Fruit fly (Drosophila melanogaster) whole organism, embryonic: Measurements from ENCODE around the gene CG8564.

ENCODE experiments used
- Adf1 ChIP-seq: fragments of 200-800 bp; sonication (Bioruptor generic); IDR thresholded peaks from 2 replicates; pipeline ENCODE4 v1.3.6; 2022; ENCODE audit warnings: missing biosample characterization, missing genetic modification characterization
- Bgb ChIP-seq: fragments of 200-800 bp; sonication (Bioruptor generic); IDR thresholded peaks from 2 replicates; pipeline ENCODE4 v1.3.6; 2022; ENCODE audit warnings: missing biosample characterization, missing genetic modification characterization; ENCODE audit not compliant: partially characterized antibody
- CG1024 ChIP-seq: fragments of 200-800 bp; sonication (Bioruptor generic); IDR thresholded peaks from 2 replicates; pipeline ENCODE4 v1.3.6; 2022; ENCODE audit warnings: missing biosample characterization, missing genetic modification characterization
- CG10274 ChIP-seq: fragments of 200-800 bp; sonication (Bioruptor generic); optimal IDR thresholded peaks from 3 replicates; lab custom pipeline; 2017; ENCODE audit warnings: missing biosample characterization, mild to moderate bottlenecking, missing genetic modification characterization
- CG10462 ChIP-seq: fragments of 200-800 bp; sonication (Bioruptor generic); optimal IDR thresholded peaks from 2 replicates; lab custom pipeline; 2016; ENCODE audit warnings: missing biosample characterization, missing genetic modification characterization
- CG11560 ChIP-seq: fragments of 200-800 bp; sonication (Bioruptor generic); IDR thresholded peaks from 3 replicates; pipeline ENCODE4 v1.3.6; 2022; ENCODE audit warnings: missing biosample characterization, missing genetic modification characterization
- CG12769 ChIP-seq: fragments of 200-800 bp; sonication (Bioruptor generic); optimal IDR thresholded peaks from 2 replicates; lab custom pipeline; 2019; ENCODE audit warnings: missing biosample characterization, mild to moderate bottlenecking, missing genetic modification characterization, moderate library complexity
- CG12942 ChIP-seq: fragments of 200-800 bp; sonication (Bioruptor generic); optimal IDR thresholded peaks from 3 replicates; lab custom pipeline; 2016; ENCODE audit warnings: missing biosample characterization, missing genetic modification characterization
- CG13296 ChIP-seq: fragments of 200-800 bp; sonication (Bioruptor generic); optimal IDR thresholded peaks from 3 replicates; lab custom pipeline; 2018; ENCODE audit warnings: missing biosample characterization, mild to moderate bottlenecking, missing genetic modification characterization
- CG14441 ChIP-seq: fragments of 200-800 bp; sonication (Bioruptor generic); IDR thresholded peaks from 2 replicates; pipeline ENCODE4 v1.3.6; 2022; ENCODE audit warnings: missing biosample characterization, missing genetic modification characterization
- CG17328 ChIP-seq: fragments of 200-800 bp; sonication (Bioruptor generic); IDR thresholded peaks from 2 replicates; pipeline ENCODE4 v1.3.6; 2022; ENCODE audit warnings: missing biosample characterization, missing genetic modification characterization
- CG2129 ChIP-seq: fragments of 200-800 bp; sonication (Bioruptor generic); IDR thresholded peaks from 2 replicates; pipeline ENCODE4 v1.3.6; 2022; ENCODE audit warnings: missing biosample characterization, missing genetic modification characterization; ENCODE audit not compliant: partially characterized antibody
- CG30020 ChIP-seq: fragments of 200-800 bp; optimal IDR thresholded peaks from 2 replicates; lab custom pipeline; 2019; ENCODE audit warnings: missing biosample characterization, mild to moderate bottlenecking, missing genetic modification characterization, moderate library complexity
- CG3065 ChIP-seq: fragments of 200-800 bp; sonication (Bioruptor generic); optimal IDR thresholded peaks from 2 replicates; lab custom pipeline; 2016; ENCODE audit warnings: missing biosample characterization, missing genetic modification characterization
- CG31388 ChIP-seq: fragments of 200-800 bp; sonication (Bioruptor generic); optimal IDR thresholded peaks from 2 replicates; lab custom pipeline; 2016; ENCODE audit warnings: missing biosample characterization, missing genetic modification characterization
- CG3281 ChIP-seq: fragments of 200-800 bp; sonication (Bioruptor generic); optimal IDR thresholded peaks from 3 replicates; lab custom pipeline; 2017; ENCODE audit warnings: missing biosample characterization, mild to moderate bottlenecking, missing genetic modification characterization
- CG43689 ChIP-seq: fragments of 200-800 bp; sonication (Bioruptor generic); IDR thresholded peaks from 2 replicates; pipeline ENCODE4 v1.3.6; 2022; ENCODE audit warnings: missing biosample characterization, missing genetic modification characterization
- CG4707 ChIP-seq: fragments of 200-800 bp; sonication (Bioruptor generic); optimal IDR thresholded peaks from 2 replicates; lab custom pipeline; 2018; ENCODE audit warnings: missing biosample characterization, mild to moderate bottlenecking, missing genetic modification characterization, moderate library complexity
- CG5245 ChIP-seq: fragments of 200-800 bp; sonication (Bioruptor generic); optimal IDR thresholded peaks from 3 replicates; lab custom pipeline; 2016; ENCODE audit warnings: missing biosample characterization, missing genetic modification characterization
- CG6254 ChIP-seq: fragments of 200-800 bp; sonication (Bioruptor generic); optimal IDR thresholded peaks from 3 replicates; lab custom pipeline; 2017; ENCODE audit warnings: mild to moderate bottlenecking, missing biosample characterization, missing genetic modification reagents, missing genetic modification characterization
- CG6683 ChIP-seq: fragments of 200-800 bp; sonication (Bioruptor generic); optimal IDR thresholded peaks from 2 replicates; lab custom pipeline; 2017; ENCODE audit warnings: missing biosample characterization, mild to moderate bottlenecking, missing genetic modification characterization, missing genetic modification reagents
- CG6765 ChIP-seq: fragments of 200-800 bp; sonication (Bioruptor generic); optimal IDR thresholded peaks from 3 replicates; lab custom pipeline; 2017; ENCODE audit warnings: missing biosample characterization, mild to moderate bottlenecking, missing genetic modification characterization
- CG9609 ChIP-seq: fragments of 200-800 bp; sonication (Bioruptor generic); optimal IDR thresholded peaks from 3 replicates; lab custom pipeline; 2016; ENCODE audit warnings: missing biosample characterization, missing genetic modification characterization
- D19B ChIP-seq: fragments of 200-800 bp; sonication (Bioruptor generic); optimal IDR thresholded peaks from 2 replicates; lab custom pipeline; 2017; ENCODE audit warnings: missing biosample characterization, mild to moderate bottlenecking, missing genetic modification characterization
- Dbx ChIP-seq: fragments of 200-800 bp; sonication (Bioruptor generic); IDR thresholded peaks from 3 replicates; pipeline ENCODE4 v1.3.6; 2022; ENCODE audit warnings: missing biosample characterization, missing genetic modification characterization
- Dip2 ChIP-seq: fragments of 200-800 bp; sonication (Bioruptor generic); IDR thresholded peaks from 2 replicates; pipeline ENCODE4 v1.3.6; 2022; ENCODE audit warnings: missing biosample characterization, missing genetic modification characterization
- Hmr ChIP-seq: fragments of 200-800 bp; sonication (Bioruptor generic); optimal IDR thresholded peaks from 3 replicates; lab custom pipeline; 2017; ENCODE audit warnings: mild to moderate bottlenecking, missing biosample characterization, missing genetic modification reagents, missing genetic modification characterization
- NK7.1 ChIP-seq: fragments of 200-800 bp; sonication (Bioruptor generic); optimal IDR thresholded peaks from 3 replicates; lab custom pipeline; 2016; ENCODE audit warnings: missing biosample characterization, missing genetic modification characterization
- Rx ChIP-seq: fragments of 200-800 bp; sonication (Bioruptor generic); IDR thresholded peaks from 2 replicates; pipeline ENCODE4 v1.3.6; 2022; ENCODE audit warnings: missing biosample characterization, missing genetic modification characterization
- Stat92E ChIP-seq, 3 experiments: fragments of >200 bp in 2 of 3; fragments of 200-800 bp in 1 of 3; sonication (Bioruptor generic) in 1 of 3; optimal IDR thresholded peaks; 2 replicates each; lab custom pipeline; 2017 to 2019; ENCODE audit warnings: missing biosample characterization in 3 of 3, missing genetic modification characterization in 3 of 3, mild to moderate bottlenecking in 1 of 3, moderate library complexity in 1 of 3
- Taf1 ChIP-seq: fragments of 200-800 bp; sonication (Bioruptor generic); IDR thresholded peaks from 2 replicates; pipeline ENCODE4 v1.3.6; 2022; ENCODE audit warnings: missing biosample characterization, missing genetic modification characterization
- aop ChIP-seq: fragments of 200-800 bp; sonication (Bioruptor generic); IDR thresholded peaks from 2 replicates; pipeline ENCODE4 v1.3.6; 2022; ENCODE audit warnings: missing biosample characterization, missing genetic modification characterization
- ap ChIP-seq: fragments of 200-800 bp; sonication (Bioruptor generic); IDR thresholded peaks from 2 replicates; pipeline ENCODE4 v1.3.6; 2022; ENCODE audit warnings: missing biosample characterization, missing genetic modification characterization
- ase ChIP-seq: fragments of 200-800 bp; sonication (Bioruptor generic); IDR thresholded peaks from 3 replicates; pipeline ENCODE4 v1.3.6; 2022; ENCODE audit warnings: missing biosample characterization, missing genetic modification characterization
- bcd ChIP-seq: fragments of 200-800 bp; sonication (Bioruptor generic); optimal IDR thresholded peaks from 2 replicates; lab custom pipeline; 2017; ENCODE audit warnings: missing biosample characterization, mild to moderate bottlenecking, missing genetic modification characterization
- caup ChIP-seq: fragments of 200-800 bp; sonication (Bioruptor generic); optimal IDR thresholded peaks from 3 replicates; lab custom pipeline; 2017; ENCODE audit warnings: missing biosample characterization, mild to moderate bottlenecking, missing genetic modification characterization, moderate library complexity; ENCODE audit not compliant: severe bottlenecking
- corto ChIP-seq: fragments of 200-800 bp; sonication (Bioruptor generic); optimal IDR thresholded peaks from 2 replicates; lab custom pipeline; 2016; ENCODE audit warnings: missing biosample characterization, mild to moderate bottlenecking, missing genetic modification characterization, moderate library complexity
- eyg ChIP-seq: fragments of 200-800 bp; sonication (Bioruptor generic); optimal IDR thresholded peaks from 3 replicates; lab custom pipeline; 2016; ENCODE audit warnings: missing biosample characterization, missing genetic modification characterization
- fu2 ChIP-seq: fragments of 200-800 bp; sonication (Bioruptor generic); optimal IDR thresholded peaks from 2 replicates; lab custom pipeline; 2016; ENCODE audit warnings: missing biosample characterization, missing genetic modification characterization
- hb ChIP-seq: fragments of 200-800 bp; sonication (Bioruptor generic); IDR thresholded peaks from 3 replicates; pipeline ENCODE4 v1.3.6; 2022; ENCODE audit warnings: missing biosample characterization, missing genetic modification characterization; ENCODE audit not compliant: partially characterized antibody
- hbn ChIP-seq: fragments of 200-800 bp; sonication (Bioruptor generic); IDR thresholded peaks from 2 replicates; pipeline ENCODE4 v1.3.6; 2022; ENCODE audit warnings: missing biosample characterization, missing genetic modification characterization; ENCODE audit not compliant: partially characterized antibody
- kay ChIP-seq: fragments of 200-800 bp; sonication (Bioruptor generic); optimal IDR thresholded peaks from 2 replicates; lab custom pipeline; 2016; ENCODE audit warnings: missing biosample characterization, missing genetic modification characterization
- mam ChIP-seq: fragments of 200-800 bp; sonication (Bioruptor generic); optimal IDR thresholded peaks from 3 replicates; lab custom pipeline; 2016; ENCODE audit warnings: missing biosample characterization, missing genetic modification characterization
- pan ChIP-seq, 4 experiments: fragments of >200 bp in 3 of 4; fragments of 200-800 bp in 1 of 4; sonication (Bioruptor generic) in 1 of 4; optimal IDR thresholded peaks in 3 of 4; IDR thresholded peaks in 1 of 4; 2 replicates each; pipeline versions ENCODE4 v1.3.6 to Lab custom; 2017 to 2022; ENCODE audit warnings: missing biosample characterization in 2 of 4, missing genetic modification characterization in 2 of 4, mixed read lengths in 1 of 4
- slbo ChIP-seq: fragments of 200-800 bp; sonication (Bioruptor generic); IDR thresholded peaks from 2 replicates; pipeline ENCODE4 v1.3.6; 2022; ENCODE audit warnings: missing biosample characterization, missing genetic modification characterization
- stc ChIP-seq: fragments of 200-800 bp; sonication (Bioruptor generic); IDR thresholded peaks from 2 replicates; pipeline ENCODE4 v1.3.6; 2022; ENCODE audit warnings: missing biosample characterization, missing genetic modification characterization
- sug ChIP-seq: fragments of 200-800 bp; optimal IDR thresholded peaks from 2 replicates; lab custom pipeline; 2019; ENCODE audit warnings: missing biosample characterization, mild to moderate bottlenecking, missing genetic modification characterization, moderate library complexity
- tup ChIP-seq: fragments of 200-800 bp; sonication (Bioruptor generic); optimal IDR thresholded peaks from 2 replicates; lab custom pipeline; 2016; ENCODE audit warnings: missing biosample characterization, mild to moderate bottlenecking, missing genetic modification characterization, moderate library complexity

The CG8564 gene

DNA sequence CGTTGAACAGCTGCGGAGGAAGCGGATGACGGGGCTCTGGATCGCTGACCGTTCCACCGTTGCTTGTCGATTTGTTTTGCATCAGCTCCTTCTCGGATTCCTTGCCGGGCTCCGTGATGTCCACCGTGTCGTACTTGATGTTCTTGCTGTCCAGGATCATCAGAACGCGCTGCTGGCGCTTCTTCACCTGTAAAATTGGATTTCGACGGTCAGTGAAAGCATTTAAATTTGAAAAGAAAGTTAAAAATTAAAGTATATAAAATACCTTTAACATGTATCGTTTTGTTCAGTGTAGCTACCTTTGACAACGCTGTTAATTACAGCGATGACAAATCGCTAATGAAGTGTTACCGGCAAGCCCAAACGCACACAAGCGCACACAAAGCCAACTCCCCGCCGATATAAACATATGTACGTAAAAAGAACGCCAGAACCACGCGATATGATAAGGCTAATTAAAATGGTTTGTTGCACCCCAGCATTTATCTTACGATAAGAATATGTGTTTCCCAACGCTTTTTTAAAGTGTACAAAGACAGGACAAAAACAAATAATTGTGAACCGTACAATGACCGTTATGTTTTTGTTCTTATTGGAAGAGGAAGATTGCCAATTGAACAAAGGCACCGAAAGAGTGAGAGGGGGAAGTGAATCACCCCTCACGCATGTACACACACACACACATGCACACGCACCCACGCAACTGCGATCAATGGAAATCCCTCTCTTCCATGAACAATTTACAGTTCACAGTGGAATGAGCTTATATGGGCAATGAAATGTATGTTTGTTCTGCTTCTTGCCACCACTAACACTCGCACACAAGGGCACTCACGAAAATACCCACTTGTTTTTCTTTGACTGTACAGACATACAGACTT, 19.7 kb downstream of the CG8564 start (continued):
- TF ChIP-seq aop (GFP tag; lab: Robert Waterston, UW) (no peak), CG17328 (GFP tag; lab: Robert Waterston, UW) (peak; percentile 33; the same call in 1 of the 2 replicates), stc (0 out of 2 replicates have a peak, but pooled peaks have one; percentile 38), Dbx (0 out of 3 replicates have a peak, but pooled peaks have one; percentile 5), CG13296 (GFP tag; lab: Kevin White, UChicago) (no peak), CG5245 (GFP tag; lab: Kevin White, UChicago) (no peak), CG31388 (GFP tag; lab: Kevin White, UChicago) (no peak), pan (optimal IDR thresholded peaks at IDR 0.05; lab: Kevin White, UChicago) (no peak), pan (GFP tag; optimal IDR thresholded peaks at IDR 0.05 in 1 of 2, IDR thresholded peaks at IDR 0.05 in 1 of 2) (peak in 1 of 2 experiments; percentile 32), CG30020 (tag; lab: Kevin White, UChicago) (no peak), CG6254 (GFP tag; lab: Kevin White, UChicago) (peak; percentile 18), D19B (GFP tag; lab: Kevin White, UChicago) (no peak), CG3065 (GFP tag; lab: Kevin White, UChicago) (no peak), CG9609 (no peak), hb (GFP tag; lab: Robert Waterston, UW) (no peak), Dip2 (GFP tag; lab: Robert Waterston, UW) (no peak), mam (GFP tag; lab: Kevin White, UChicago) (no peak), CG11560 (tag; lab: Robert Waterston, UW) (no peak), eyg (GFP tag; lab: Kevin White, UChicago) (no peak), Adf1 (GFP tag; lab: Robert Waterston, UW) (no peak), CG4707 (GFP tag; lab: Kevin White, UChicago) (no peak), CG12769 (tag; lab: Kevin White, UChicago) (peak; percentile 48), CG10274 (peak; percentile 0), Hmr (GFP tag; lab: Kevin White, UChicago) (peak; percentile 31), CG6765 (GFP tag; lab: Kevin White, UChicago) (no peak), CG10462 (no peak), CG12942 (GFP tag; lab: Kevin White, UChicago) (peak; percentile 26), Taf1 (no peak), slbo (peak; percentile 45), Bgb (no peak; the same call in 1 of the 2 replicates), CG1024 (GFP tag; lab: Robert Waterston, UW) (no peak), CG2129 (GFP tag; lab: Robert Waterston, UW) (no peak), bcd (peak; percentile 27), Stat92E (GFP tag; optimal IDR thresholded peaks at IDR 0.05; lab: Kevin White, UChicago) (no peak), CG6683 (GFP tag; lab: Kevin White, UChicago) (no peak), corto (GFP tag; lab: Kevin White, UChicago) (no peak), tup (GFP tag; lab: Kevin White, UChicago) (no peak), NK7.1 (no peak), caup (GFP tag; lab: Kevin White, UChicago) (peak; percentile 17), sug (peak; percentile 94), ap (GFP tag; lab: Robert Waterston, UW) (no peak), kay (GFP tag; lab: Kevin White, UChicago) (peak; percentile 89), ase (GFP tag; lab: Robert Waterston, UW) (no peak), CG14441 (GFP tag; lab: Robert Waterston, UW) (no peak), CG3281 (GFP tag; lab: Kevin White, UChicago) (peak; percentile 68), CG43689 (GFP tag; lab: Robert Waterston, UW) (no peak), Rx (GFP tag; lab: Robert Waterston, UW) (0 out of 2 replicates have a peak, but pooled peaks have one; percentile 9), fu2 (GFP tag; lab: Kevin White, UChicago) (no peak), hbn (GFP tag; lab: Robert Waterston, UW) (no peak)
